Worm (Caenorhabditis elegans) whole organism, young adult: ENCODE data around the gene K06H6.4.

Experiments used
- B0261.1 ChIP-seq: sonication (generic microtip); optimal IDR thresholded peaks from 2 replicates; lab custom pipeline; 2016; ENCODE audit warnings: mild to moderate bottlenecking, missing genetic modification characterization, moderate library complexity, missing compliant biosample characterization
- B0336.3 ChIP-seq: fragments of 200-800 bp; sonication (Bioruptor generic); IDR thresholded peaks from 2 replicates; pipeline ENCODE4 v1.3.6; 2022; ENCODE audit warnings: missing genetic modification characterization, missing compliant biosample characterization
- C17E4.6 ChIP-seq: fragments of 200-800 bp; sonication (Bioruptor generic); IDR thresholded peaks from 2 replicates; pipeline ENCODE4 v1.3.6; 2022; ENCODE audit warnings: missing genetic modification reagents, missing genetic modification characterization, missing compliant biosample characterization
- F22D6.2 ChIP-seq: sonication (generic microtip); optimal IDR thresholded peaks from 2 replicates; lab custom pipeline; 2016; ENCODE audit warnings: mild to moderate bottlenecking, missing genetic modification characterization, missing compliant biosample characterization
- F23B12.7 ChIP-seq: sonication (generic microtip); optimal IDR thresholded peaks from 2 replicates; lab custom pipeline; 2017; ENCODE audit warnings: missing genetic modification characterization, mild to moderate bottlenecking, missing compliant biosample characterization, antibody characterized with exemption, moderate library complexity; ENCODE audit not compliant: insufficient read depth
- F33H1.4 ChIP-seq: fragments of 200-800 bp; sonication (Bioruptor generic); IDR thresholded peaks from 2 replicates; pipeline ENCODE4 v1.3.6; 2022; ENCODE audit warnings: missing genetic modification reagents, missing genetic modification characterization, missing compliant biosample characterization
- F49E8.2 ChIP-seq: sonication (generic microtip); optimal IDR thresholded peaks from 3 replicates; lab custom pipeline; 2017; ENCODE audit warnings: missing genetic modification characterization, mild to moderate bottlenecking, missing compliant biosample characterization, antibody characterized with exemption, moderate library complexity; ENCODE audit not compliant: insufficient read depth
- F57C9.4 ChIP-seq: sonication (generic microtip); optimal IDR thresholded peaks from 2 replicates; lab custom pipeline; 2017; ENCODE audit warnings: mild to moderate bottlenecking, missing genetic modification characterization, missing compliant biosample characterization
- Y67H2A.10 ChIP-seq: fragments of 200-800 bp; sonication (Bioruptor generic); conservative IDR thresholded peaks from 2 replicates; pipeline ENCODE4 v1.3.6; 2022; ENCODE audit warnings: missing genetic modification reagents, missing genetic modification characterization, missing compliant biosample characterization
- ZK185.1 ChIP-seq: sonication (generic microtip); optimal IDR thresholded peaks from 2 replicates; lab custom pipeline; 2016; ENCODE audit warnings: mild to moderate bottlenecking, missing genetic modification characterization, missing compliant biosample characterization; ENCODE audit not compliant: poor library complexity, severe bottlenecking
- aptf-2 ChIP-seq: fragments of 200-800 bp; sonication (Bioruptor generic); conservative IDR thresholded peaks from 2 replicates; pipeline ENCODE4 v1.3.6; 2022; ENCODE audit warnings: missing genetic modification reagents, missing genetic modification characterization, missing compliant biosample characterization
- cebp-1 ChIP-seq, 2 experiments: fragments of 200-800 bp in 1 of 2; sonication (Bioruptor generic) in 1 of 2; sonication (generic microtip) in 1 of 2; IDR thresholded peaks in 1 of 2; optimal IDR thresholded peaks in 1 of 2; 2 replicates each; pipeline versions ENCODE4 v1.3.6 to Lab custom; 2017 to 2022; ENCODE audit warnings: missing compliant biosample characterization in 2 of 2, missing genetic modification characterization in 2 of 2, mild to moderate bottlenecking in 1 of 2, missing genetic modification reagents in 1 of 2, moderate library complexity in 1 of 2
- cebp-2 ChIP-seq: fragments of 200-800 bp; sonication (Bioruptor generic); IDR thresholded peaks from 2 replicates; pipeline ENCODE4 v1.3.6; 2022; ENCODE audit warnings: missing genetic modification characterization, missing compliant biosample characterization
- ceh-40 ChIP-seq: fragments of 200-800 bp; sonication (Bioruptor generic); IDR thresholded peaks from 2 replicates; pipeline ENCODE4 v1.3.6; 2022; ENCODE audit warnings: missing genetic modification characterization, missing compliant biosample characterization
- die-1 ChIP-seq: sonication (generic microtip); optimal IDR thresholded peaks from 2 replicates; lab custom pipeline; 2016; ENCODE audit warnings: missing genotype, mild to moderate bottlenecking, missing genetic modification characterization, missing compliant biosample characterization
- dox-1 ChIP-seq: fragments of 200-800 bp; sonication (Bioruptor generic); IDR thresholded peaks from 2 replicates; pipeline ENCODE4 v1.3.6; 2022; ENCODE audit warnings: missing genetic modification reagents, missing genetic modification characterization, missing compliant biosample characterization
- egl-44 ChIP-seq: fragments of 200-800 bp; sonication (Bioruptor generic); IDR thresholded peaks from 2 replicates; pipeline ENCODE4 v1.3.6; 2022; ENCODE audit warnings: missing genetic modification reagents, missing genetic modification characterization, missing compliant biosample characterization
- gei-17 ChIP-seq: fragments of 200-800 bp; sonication (Bioruptor generic); optimal IDR thresholded peaks from 2 replicates; lab custom pipeline; 2018; ENCODE audit warnings: mild to moderate bottlenecking, missing genetic modification characterization, missing compliant biosample characterization
- hmg-20 ChIP-seq: fragments of 200-800 bp; sonication (Bioruptor generic); IDR thresholded peaks from 2 replicates; pipeline ENCODE4 v1.3.6; 2022; ENCODE audit warnings: missing genetic modification reagents, missing genetic modification characterization, missing compliant biosample characterization
- lin-40 ChIP-seq: sonication (generic microtip); optimal IDR thresholded peaks from 2 replicates; lab custom pipeline; 2016; ENCODE audit warnings: missing genetic modification characterization, mild to moderate bottlenecking, missing compliant biosample characterization, missing genotype, missing genetic modification reagents
- lsl-1 ChIP-seq: fragments of 200-800 bp; sonication (Bioruptor generic); optimal IDR thresholded peaks from 2 replicates; lab custom pipeline; 2018; ENCODE audit warnings: mild to moderate bottlenecking, missing genetic modification characterization, moderate library complexity, missing compliant biosample characterization
- madf-3 ChIP-seq: fragments of 200-800 bp; sonication (Bioruptor generic); IDR thresholded peaks from 2 replicates; pipeline ENCODE4 v1.3.6; 2022; ENCODE audit warnings: missing genetic modification reagents, missing genetic modification characterization, missing compliant biosample characterization
- mel-28 ChIP-seq: sonication (generic microtip); optimal IDR thresholded peaks from 2 replicates; lab custom pipeline; 2016; ENCODE audit warnings: borderline replicate concordance, mild to moderate bottlenecking, missing genetic modification characterization, missing compliant biosample characterization
- mxl-1 ChIP-seq: sonication (generic microtip); optimal IDR thresholded peaks from 2 replicates; lab custom pipeline; 2016; ENCODE audit warnings: missing genetic modification characterization, missing compliant biosample characterization
- pha-4 ChIP-seq: fragments of 150-350 bp; sonication (generic microtip); optimal IDR thresholded peaks from 2 replicates; lab custom pipeline; 2014; ENCODE audit warnings: missing biosample characterization, missing genetic modification reagents, missing genetic modification characterization
- rec-8 ChIP-seq, 2 experiments: sonication (generic microtip); optimal IDR thresholded peaks; 2 replicates each; lab custom pipeline; 2016; ENCODE audit warnings: mild to moderate bottlenecking in 2 of 2, missing genetic modification characterization in 2 of 2, missing genetic modification reagents in 2 of 2, missing genotype in 2 of 2, missing biosample characterization in 1 of 2, missing compliant biosample characterization in 1 of 2, moderate library complexity in 1 of 2
- sdz-38 ChIP-seq: sonication (generic microtip); optimal IDR thresholded peaks from 2 replicates; lab custom pipeline; 2016; ENCODE audit warnings: missing genotype, missing genetic modification characterization, missing compliant biosample characterization
- snpc-1.1 ChIP-seq: sonication (generic microtip); optimal IDR thresholded peaks from 2 replicates; lab custom pipeline; 2017; ENCODE audit warnings: missing genetic modification characterization, mild to moderate bottlenecking, missing compliant biosample characterization, antibody characterized with exemption, moderate library complexity, missing genotype, missing genetic modification reagents; ENCODE audit not compliant: insufficient read depth
- somi-1 ChIP-seq: fragments of 200-800 bp; sonication (Bioruptor generic); optimal IDR thresholded peaks from 2 replicates; lab custom pipeline; 2018; ENCODE audit warnings: mild to moderate bottlenecking, missing genetic modification characterization, missing compliant biosample characterization
- sptf-2 ChIP-seq: fragments of 200-800 bp; sonication (Bioruptor generic); optimal IDR thresholded peaks from 2 replicates; lab custom pipeline; 2018; ENCODE audit warnings: mild to moderate bottlenecking, missing genetic modification characterization, missing compliant biosample characterization
- unc-62 ChIP-seq: fragments of 150-350 bp; optimal IDR thresholded peaks from 2 replicates; lab custom pipeline; 2014; ENCODE audit warnings: missing biosample characterization, missing genetic modification reagents, missing genetic modification characterization
- xnd-1 ChIP-seq: sonication (generic microtip); optimal IDR thresholded peaks from 2 replicates; lab custom pipeline; 2016; ENCODE audit warnings: missing genotype, missing genetic modification reagents, missing genetic modification characterization, missing compliant biosample characterization
- zim-3 ChIP-seq: sonication (generic microtip); optimal IDR thresholded peaks from 2 replicates; lab custom pipeline; 2017; ENCODE audit warnings: mild to moderate bottlenecking, missing genetic modification characterization, moderate library complexity, missing compliant biosample characterization
- ztf-6 ChIP-seq: fragments of 200-800 bp; sonication (Bioruptor generic); IDR thresholded peaks from 2 replicates; pipeline ENCODE4 v1.3.6; 2022; ENCODE audit warnings: missing genetic modification reagents, missing genetic modification characterization, missing compliant biosample characterization

K06H6.4 gene

ce11 chrV:598626-599025 is 19.5 kb downstream of the K06H6.4 start:
- TF ChIP-seq sptf-2 (GFP tag; lab: Kevin White, UChicago) (no peak), B0261.1 (tag; lab: Kevin White, UChicago) (no peak)

ce11 chrV:599783-600182 is 20.7 kb downstream of the K06H6.4 start:
- TF ChIP-seq F57C9.4 (tag; lab: Kevin White, UChicago) (no peak), sdz-38 (tag; lab: Kevin White, UChicago) (no peak), aptf-2 (GFP tag; lab: Robert Waterston, UW) (no peak), lsl-1 (GFP tag; lab: Kevin White, UChicago) (no peak)

ce11 chrV:600231-600630 is 21.2 kb downstream of the K06H6.4 start, which contains the start of gene nhr-251:
Gene nhr-251, plus strand, starts transcription at chrV:600531.
- TF ChIP-seq F49E8.2 (tag; lab: Kevin White, UChicago), result no peak
- TF ChIP-seq sptf-2 (GFP tag; lab: Kevin White, UChicago), result no peak
- TF ChIP-seq lin-40 (tag; lab: Kevin White, UChicago), result no peak
- TF ChIP-seq aptf-2 (GFP tag; lab: Robert Waterston, UW), result no peak
- no peak for TF ChIP-seq ZK185.1
- no peak for TF ChIP-seq F33H1.4 (GFP tag; lab: Robert Waterston, UW)
- TF ChIP-seq B0336.3 (GFP tag; lab: Robert Waterston, UW), result no peak
- TF ChIP-seq die-1 (tag; lab: Kevin White, UChicago), result no peak
- no peak for TF ChIP-seq mxl-1
- no peak for TF ChIP-seq gei-17 (GFP tag; lab: Kevin White, UChicago)
- TF ChIP-seq, all 124 proteins: peak for 0

- TF ChIP-seq F22D6.2, result no peak
- TF ChIP-seq snpc-1.1 (tag; lab: Kevin White, UChicago), result no peak
- TF ChIP-seq die-1 (tag; lab: Kevin White, UChicago), result no peak
- no peak for TF ChIP-seq rec-8 (tag; optimal IDR thresholded peaks at IDR 0.05; lab: Kevin White, UChicago)
- TF ChIP-seq cebp-1 (GFP tag; IDR thresholded peaks at IDR 0.05; lab: Robert Waterston, UW), result no peak
- TF ChIP-seq cebp-1 (tag; optimal IDR thresholded peaks at IDR 0.05; lab: Kevin White, UChicago), result no peak
- no peak for TF ChIP-seq mel-28
- TF ChIP-seq ceh-40 (GFP tag; lab: Robert Waterston, UW), result no peak
- TF ChIP-seq F23B12.7 (tag; lab: Kevin White, UChicago), result no peak
- no peak for TF ChIP-seq dox-1 (GFP tag; lab: Robert Waterston, UW)
- no peak for TF ChIP-seq ztf-6
- no peak for TF ChIP-seq Y67H2A.10 (GFP tag; lab: Robert Waterston, UW)
- TF ChIP-seq B0261.1 (tag; lab: Kevin White, UChicago), result no peak
- no peak for TF ChIP-seq sdz-38 (tag; lab: Kevin White, UChicago)
Observed at ce11 chrV:604105-604504, 25.0 kb downstream of the K06H6.4 start, which contains the start of gene srlf-37. Gene srlf-37, minus strand, starts transcription at chrV:604205.

ce11 chrV:608844-609243 is 29.8 kb downstream of the K06H6.4 start, which contains the start of gene srw-109:
Gene srw-109, minus strand, starts transcription at chrV:608944.
- TF ChIP-seq xnd-1 (tag; lab: Kevin White, UChicago), result no peak
- no peak for TF ChIP-seq cebp-2
- no peak for TF ChIP-seq cebp-1 (GFP tag; IDR thresholded peaks at IDR 0.05; lab: Robert Waterston, UW)
- no peak for TF ChIP-seq cebp-1 (tag; optimal IDR thresholded peaks at IDR 0.05; lab: Kevin White, UChicago)
- no peak for TF ChIP-seq C17E4.6 (GFP tag; lab: Robert Waterston, UW)
- TF ChIP-seq madf-3 (GFP tag; lab: Robert Waterston, UW), result no peak
- no peak for TF ChIP-seq egl-44
- TF ChIP-seq die-1 (tag; lab: Kevin White, UChicago), result no peak
- TF ChIP-seq pha-4 (tag; lab: Kevin White, UChicago), result no peak
- no peak for TF ChIP-seq hmg-20 (GFP tag; lab: Robert Waterston, UW)
- TF ChIP-seq sdz-38 (tag; lab: Kevin White, UChicago), result no peak
- no peak for TF ChIP-seq zim-3 (tag; lab: Kevin White, UChicago)
- no peak for TF ChIP-seq unc-62 (GFP tag; lab: Kevin White, UChicago)
- no peak for TF ChIP-seq somi-1 (GFP tag; lab: Kevin White, UChicago)
- TF ChIP-seq, all 124 proteins: peak for 0
